Worm (Caenorhabditis elegans) whole organism, L2 larva: ENCODE data around the gene F32D8.5.

ENCODE experiments used
- C34F6.9 ChIP-seq: fragments of 150-350 bp; optimal IDR thresholded peaks from 2 replicates; lab custom pipeline; 2014; ENCODE audit warnings: missing biosample characterization, missing genetic modification characterization
- F13H6.1 ChIP-seq: sonication (generic microtip); optimal IDR thresholded peaks from 2 replicates; lab custom pipeline; 2016; ENCODE audit warnings: missing genetic modification characterization, missing compliant biosample characterization
- R02D3.7 ChIP-seq: fragments of 150-350 bp; optimal IDR thresholded peaks from 2 replicates; lab custom pipeline; 2014; ENCODE audit warnings: missing biosample characterization, missing genetic modification characterization
- Y55F3AM.14 ChIP-seq: fragments of 200-800 bp; sonication (Bioruptor generic); optimal IDR thresholded peaks from 2 replicates; lab custom pipeline; 2018; ENCODE audit warnings: mild to moderate bottlenecking, missing genetic modification characterization, missing compliant biosample characterization
- ZK546.5 ChIP-seq: sonication (generic microtip); optimal IDR thresholded peaks from 2 replicates; lab custom pipeline; 2017; ENCODE audit warnings: missing biosample characterization, missing genetic modification characterization
- alr-1 ChIP-seq: fragments of 150-350 bp; optimal IDR thresholded peaks from 2 replicates; lab custom pipeline; 2014; ENCODE audit warnings: missing biosample characterization, missing genetic modification characterization
- ama-1 ChIP-seq: fragments of 150-350 bp; optimal IDR thresholded peaks from 2 replicates; lab custom pipeline; 2018; ENCODE audit warnings: inconsistent platforms
- ceh-16 ChIP-seq: fragments of 150-350 bp; optimal IDR thresholded peaks from 2 replicates; lab custom pipeline; 2014; ENCODE audit warnings: missing biosample characterization, missing genetic modification characterization
- ceh-82 ChIP-seq: fragments of 150-350 bp; optimal IDR thresholded peaks from 2 replicates; lab custom pipeline; 2014; ENCODE audit warnings: missing biosample characterization, missing genetic modification characterization
- crh-2 ChIP-seq: sonication (generic microtip); optimal IDR thresholded peaks from 2 replicates; lab custom pipeline; 2017; ENCODE audit warnings: missing biosample characterization, missing genetic modification characterization
- dmd-4 ChIP-seq: sonication (generic microtip); optimal IDR thresholded peaks from 2 replicates; lab custom pipeline; 2017; ENCODE audit warnings: missing biosample characterization, missing genetic modification characterization
- egl-27 ChIP-seq: sonication (generic microtip); optimal IDR thresholded peaks from 3 replicates; lab custom pipeline; 2017; ENCODE audit warnings: missing biosample characterization, missing genetic modification reagents, missing genetic modification characterization
- elt-1 ChIP-seq: fragments of 150-350 bp; optimal IDR thresholded peaks from 2 replicates; lab custom pipeline; 2014; ENCODE audit warnings: missing biosample characterization, missing genetic modification characterization
- fos-1 ChIP-seq: fragments of 150-350 bp; optimal IDR thresholded peaks from 2 replicates; lab custom pipeline; 2014; ENCODE audit warnings: missing biosample characterization, missing genetic modification characterization
- gmeb-1 ChIP-seq: fragments of 150-350 bp; optimal IDR thresholded peaks from 2 replicates; lab custom pipeline; 2014; ENCODE audit warnings: missing biosample characterization, missing genetic modification characterization
- lin-11 ChIP-seq: fragments of 150-350 bp; sonication (generic microtip); optimal IDR thresholded peaks from 2 replicates; lab custom pipeline; 2014; ENCODE audit warnings: missing biosample characterization, missing genetic modification characterization, inconsistent platforms, mixed read lengths
- lin-13 ChIP-seq: fragments of 150-350 bp; optimal IDR thresholded peaks from 2 replicates; lab custom pipeline; 2014; ENCODE audit warnings: missing biosample characterization, missing genetic modification reagents, missing genetic modification characterization
- lin-39 ChIP-seq: fragments of 150-350 bp; optimal IDR thresholded peaks from 2 replicates; lab custom pipeline; 2014; ENCODE audit warnings: missing biosample characterization, missing genetic modification reagents, missing genetic modification characterization
- lsy-2 ChIP-seq, 2 experiments: fragments of 150-350 bp in 1 of 2; sonication (generic microtip) in 1 of 2; optimal IDR thresholded peaks; 2 replicates each; lab custom pipeline; 2014 to 2017; ENCODE audit warnings: missing biosample characterization in 2 of 2, missing genetic modification characterization in 2 of 2
- mab-5 ChIP-seq: fragments of 150-350 bp; optimal IDR thresholded peaks from 2 replicates; lab custom pipeline; 2014; ENCODE audit warnings: missing biosample characterization, missing genetic modification characterization
- mdl-1 ChIP-seq, 2 experiments: fragments of 150-350 bp in 1 of 2; sonication (generic microtip) in 1 of 2; optimal IDR thresholded peaks; 2 replicates each; lab custom pipeline; 2017; ENCODE audit warnings: missing biosample characterization in 2 of 2, missing genetic modification characterization in 2 of 2
- nhr-11 ChIP-seq: fragments of 150-350 bp; optimal IDR thresholded peaks from 2 replicates; lab custom pipeline; 2014; ENCODE audit warnings: missing biosample characterization, missing genetic modification characterization
- nhr-12 ChIP-seq: fragments of 150-350 bp; optimal IDR thresholded peaks from 2 replicates; lab custom pipeline; 2014; ENCODE audit warnings: missing biosample characterization, missing genetic modification characterization
- nhr-129 ChIP-seq: fragments of 150-350 bp; optimal IDR thresholded peaks from 2 replicates; lab custom pipeline; 2014; ENCODE audit warnings: missing biosample characterization, missing genetic modification characterization
- nhr-21 ChIP-seq: fragments of 150-350 bp; optimal IDR thresholded peaks from 2 replicates; lab custom pipeline; 2014; ENCODE audit warnings: missing biosample characterization, missing genetic modification characterization
- nhr-23 ChIP-seq: fragments of 150-350 bp; optimal IDR thresholded peaks from 2 replicates; lab custom pipeline; 2014; ENCODE audit warnings: missing biosample characterization, missing genetic modification reagents, missing genetic modification characterization
- nhr-237 ChIP-seq: fragments of 150-350 bp; optimal IDR thresholded peaks from 2 replicates; lab custom pipeline; 2014; ENCODE audit warnings: missing biosample characterization, missing genetic modification characterization
- nhr-25 ChIP-seq: fragments of 150-350 bp; sonication (generic microtip); optimal IDR thresholded peaks from 3 replicates; lab custom pipeline; 2014; ENCODE audit warnings: missing biosample characterization, missing genetic modification characterization
- nhr-6 ChIP-seq: fragments of 150-350 bp; optimal IDR thresholded peaks from 2 replicates; lab custom pipeline; 2014; ENCODE audit warnings: missing biosample characterization, missing genetic modification characterization
- peb-1 ChIP-seq: fragments of 150-350 bp; optimal IDR thresholded peaks from 2 replicates; lab custom pipeline; 2014; ENCODE audit warnings: missing biosample characterization, missing genetic modification characterization
- sem-4 ChIP-seq: fragments of 150-350 bp; optimal IDR thresholded peaks from 2 replicates; lab custom pipeline; 2014; ENCODE audit warnings: missing biosample characterization, missing genetic modification reagents, missing genetic modification characterization
- skn-1 ChIP-seq: sonication (generic microtip); optimal IDR thresholded peaks from 2 replicates; lab custom pipeline; 2017; ENCODE audit warnings: missing biosample characterization, missing genetic modification characterization
- sma-9 ChIP-seq, 2 experiments: fragments of 150-350 bp in 1 of 2; sonication (generic microtip) in 1 of 2; optimal IDR thresholded peaks; 2 replicates each; lab custom pipeline; 2014 to 2016; ENCODE audit warnings: missing genetic modification characterization in 2 of 2, mild to moderate bottlenecking in 1 of 2, missing biosample characterization in 1 of 2, missing compliant biosample characterization in 1 of 2, missing genetic modification reagents in 1 of 2, moderate library complexity in 1 of 2
- snpc-4 ChIP-seq: fragments of 150-350 bp; optimal IDR thresholded peaks from 2 replicates; lab custom pipeline; 2014; ENCODE audit warnings: missing biosample characterization, missing genetic modification characterization
- unc-39 ChIP-seq: fragments of 150-350 bp; optimal IDR thresholded peaks from 2 replicates; lab custom pipeline; 2014; ENCODE audit warnings: missing biosample characterization, missing genetic modification characterization
- unc-55 ChIP-seq: fragments of 150-350 bp; sonication (generic microtip); optimal IDR thresholded peaks from 3 replicates; lab custom pipeline; 2014; ENCODE audit warnings: missing biosample characterization, missing genetic modification reagents, missing genetic modification characterization
- unc-62 ChIP-seq: fragments of 150-350 bp; optimal IDR thresholded peaks from 2 replicates; lab custom pipeline; 2014; ENCODE audit warnings: missing biosample characterization, missing genetic modification reagents, missing genetic modification characterization
- zag-1 ChIP-seq: fragments of 150-350 bp; optimal IDR thresholded peaks from 2 replicates; lab custom pipeline; 2014; ENCODE audit warnings: missing biosample characterization, missing genetic modification characterization
- ztf-4 ChIP-seq: fragments of 150-350 bp; optimal IDR thresholded peaks from 2 replicates; lab custom pipeline; 2014; ENCODE audit warnings: missing biosample characterization, missing genetic modification characterization

Gene F32D8.5

DNA sequence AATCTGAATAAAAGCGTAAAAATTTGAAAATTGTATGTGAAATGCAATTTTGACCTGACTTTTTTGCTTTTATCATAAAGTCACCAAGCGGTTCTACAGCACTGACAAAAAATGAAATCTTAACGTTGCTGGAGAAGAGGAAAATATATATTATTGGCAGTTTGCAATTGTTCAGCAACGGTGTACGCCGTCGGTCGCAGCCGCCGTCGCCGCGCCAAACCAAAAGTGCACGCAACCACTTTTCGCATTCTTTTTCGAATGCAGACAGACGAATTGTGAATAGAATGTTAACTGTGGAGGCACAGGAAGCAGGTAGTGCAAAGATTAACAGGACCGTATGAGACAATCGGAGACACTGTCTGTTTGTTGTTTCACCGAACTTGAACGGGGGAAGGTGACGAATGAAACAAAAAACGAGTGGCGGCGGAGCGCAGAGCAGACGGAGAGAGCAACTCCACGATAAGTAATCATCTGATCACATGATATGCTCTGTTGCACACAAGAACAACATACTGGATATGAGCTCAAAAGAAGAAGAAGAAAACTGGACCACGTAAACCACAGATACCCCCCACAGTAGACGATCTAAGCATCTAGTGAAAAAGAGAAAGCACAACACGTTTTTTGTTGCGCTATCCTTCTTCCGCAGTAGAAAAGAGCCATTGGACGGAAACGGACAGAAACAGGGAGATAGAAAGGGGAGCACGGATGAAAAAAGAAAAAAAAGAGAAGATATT, 37.5 kb upstream of the F32D8.5 start (continued):
- TF ChIP-seq nhr-21 (tag; lab: Kevin White, UChicago) (no peak), zag-1 (tag; lab: Kevin White, UChicago) (no peak), egl-27 (tag; lab: Kevin White, UChicago) (peak; percentile 4), unc-62 (GFP tag; lab: Kevin White, UChicago) (no peak), R02D3.7 (tag; lab: Kevin White, UChicago) (no peak), crh-2 (tag; lab: Kevin White, UChicago) (no peak), gmeb-1 (no peak), ceh-82 (tag; lab: Kevin White, UChicago) (no peak), snpc-4 (tag; lab: Kevin White, UChicago) (no peak), dmd-4 (tag; lab: Kevin White, UChicago) (no peak), ZK546.5 (tag; lab: Kevin White, UChicago) (no peak), fos-1 (peak; percentile 14), elt-1 (tag; lab: Kevin White, UChicago) (no peak), Y55F3AM.14 (peak; percentile 82), nhr-237 (no peak)

DNA sequence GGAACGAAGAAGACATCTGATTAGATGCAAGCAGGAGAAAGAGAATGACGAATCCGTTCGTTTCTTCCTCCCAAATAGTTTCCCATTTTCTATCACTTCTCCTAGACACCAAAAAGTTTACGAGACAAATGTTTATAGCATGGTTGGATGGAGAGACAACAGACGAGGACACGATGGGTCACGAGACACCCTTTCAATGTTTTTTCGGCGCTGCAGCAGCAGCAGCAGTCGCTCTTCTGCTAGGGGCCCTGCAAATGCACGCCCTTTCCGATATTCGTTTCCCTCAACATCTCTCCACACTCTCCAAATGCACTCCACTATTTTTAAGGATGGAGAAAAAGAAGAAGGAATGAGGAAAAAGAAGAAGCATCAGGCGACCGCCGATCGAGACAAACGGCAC, 36.3 kb upstream of the F32D8.5 start:
- peak; percentile 82 for TF ChIP-seq nhr-21 (tag; lab: Kevin White, UChicago)
- TF ChIP-seq egl-27 (tag; lab: Kevin White, UChicago): peak; percentile 72
- TF ChIP-seq nhr-12 (tag; lab: Kevin White, UChicago): peak; percentile 10
- peak; percentile 86 to 91 for TF ChIP-seq mdl-1 (tag; optimal IDR thresholded peaks at IDR 0.05; lab: Kevin White, UChicago)
- TF ChIP-seq ama-1 (lab: Kevin White, UChicago): peak; percentile 48
- TF ChIP-seq zag-1 (tag; lab: Kevin White, UChicago): peak; percentile 84
- TF ChIP-seq Y55F3AM.14: peak; percentile 96
- TF ChIP-seq lsy-2 (tag; optimal IDR thresholded peaks at IDR 0.05; lab: Kevin White, UChicago): peak in 1 of 2 experiments; percentile 84
- peak; percentile 62 for TF ChIP-seq lin-11 (tag; lab: Kevin White, UChicago)
- peak; percentile 39 for TF ChIP-seq unc-55 (GFP tag; lab: Kevin White, UChicago)
- no peak for TF ChIP-seq ZK546.5 (tag; lab: Kevin White, UChicago)
- TF ChIP-seq unc-39 (tag; lab: Kevin White, UChicago): no peak
- no peak for TF ChIP-seq skn-1 (tag; lab: Kevin White, UChicago)
- peak; percentile 62 for TF ChIP-seq crh-2 (tag; lab: Kevin White, UChicago)
- no peak for TF ChIP-seq ceh-16
- no peak for TF ChIP-seq gmeb-1
- TF ChIP-seq ztf-4: peak; percentile 76
- peak; percentile 94 for TF ChIP-seq F13H6.1 (tag; lab: Kevin White, UChicago)
- TF ChIP-seq sem-4: peak; percentile 79
- TF ChIP-seq nhr-129 (tag; lab: Kevin White, UChicago): peak; percentile 89
- TF ChIP-seq lin-39 (tag; lab: Kevin White, UChicago): no peak
- peak; percentile 54 for TF ChIP-seq nhr-6 (tag; lab: Kevin White, UChicago)
- peak; percentile 81 for TF ChIP-seq mab-5
- no peak for TF ChIP-seq nhr-25 (tag; lab: Kevin White, UChicago)
- TF ChIP-seq elt-1 (tag; lab: Kevin White, UChicago): no peak
- peak; percentile 39 for TF ChIP-seq fos-1
- no peak for TF ChIP-seq peb-1
- TF ChIP-seq C34F6.9 (tag; lab: Kevin White, UChicago): peak; percentile 75
- TF ChIP-seq sma-9 (GFP tag; optimal IDR thresholded peaks at IDR 0.05; lab: Kevin White, UChicago): peak; percentile 97
- no peak for TF ChIP-seq sma-9 (tag; optimal IDR thresholded peaks at IDR 0.05; lab: Kevin White, UChicago)
- no peak for TF ChIP-seq nhr-23 (tag; lab: Kevin White, UChicago)
- peak; percentile 41 for TF ChIP-seq snpc-4 (tag; lab: Kevin White, UChicago)
- TF ChIP-seq alr-1 (tag; lab: Kevin White, UChicago): no peak
- TF ChIP-seq lin-13 (GFP tag; lab: Kevin White, UChicago): peak; percentile 37

DNA sequence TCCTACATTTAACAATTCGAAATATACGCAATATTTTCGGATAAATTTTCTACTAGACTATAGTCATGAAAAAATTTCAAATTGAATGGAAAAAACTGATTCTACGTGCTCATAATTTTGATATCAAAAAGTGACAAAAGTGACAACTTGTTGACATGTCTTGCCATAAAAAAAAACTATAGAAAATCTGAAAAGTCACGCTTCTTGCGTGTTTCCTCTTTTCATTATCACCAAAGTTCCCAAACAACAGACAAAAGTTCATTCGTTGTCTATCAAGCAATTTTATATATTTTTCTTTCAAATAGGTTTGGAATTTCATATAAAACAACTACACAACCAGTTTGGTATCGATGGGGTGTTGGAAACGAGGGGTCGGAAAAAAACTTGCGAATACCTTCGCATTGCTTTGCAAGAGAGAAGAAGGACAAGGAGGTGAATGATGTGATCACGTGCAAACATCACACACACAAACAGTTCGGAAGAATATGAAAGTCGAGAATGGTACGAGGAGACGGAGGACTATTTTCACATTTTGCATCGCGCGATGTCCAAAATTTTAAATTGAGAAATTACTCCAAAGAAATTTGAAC, 35.5 kb upstream of the F32D8.5 start:
- peak; percentile 56 for TF ChIP-seq nhr-25 (tag; lab: Kevin White, UChicago)
- TF ChIP-seq nhr-11 (tag; lab: Kevin White, UChicago): no peak
- TF ChIP-seq nhr-129 (tag; lab: Kevin White, UChicago): peak; percentile 47
- TF ChIP-seq F13H6.1 (tag; lab: Kevin White, UChicago): peak; percentile 18
